Worm (Caenorhabditis elegans): ENCODE results near the gene swp-1.

- TF ChIP-seq nhr-237 (tag; optimal IDR thresholded peaks at IDR 0.05) (no peak), aly-2 (tag; optimal IDR thresholded peaks at IDR 0.05) (no peak), ztf-4 (tag; optimal IDR thresholded peaks at IDR 0.05) (no peak)
Observed at ce11 chrIII:5744579-5744978, 39.3 kb upstream of the swp-1 start, which contains the start of gene B0244.5.
